Fruit fly (Drosophila melanogaster) whole organism, embryonic: ENCODE results near the gene CG10413.

Experiments
- ATbp ChIP-seq: fragments of 200-800 bp; sonication (Bioruptor generic); optimal IDR thresholded peaks from 2 replicates; lab custom pipeline; 2017; ENCODE audit warnings: missing biosample characterization, mild to moderate bottlenecking, missing genetic modification characterization, missing genetic modification reagents
- Aef1 ChIP-seq: fragments of 200-800 bp; sonication (Bioruptor generic); IDR thresholded peaks from 3 replicates; pipeline ENCODE4 v1.3.6; 2022; ENCODE audit warnings: missing biosample characterization, missing genetic modification characterization
- Antp ChIP-seq: fragments of 200-800 bp; sonication (Bioruptor generic); optimal IDR thresholded peaks from 3 replicates; lab custom pipeline; 2016; ENCODE audit warnings: missing biosample characterization, missing genetic modification characterization
- Bdp1 ChIP-seq: fragments of 200-800 bp; sonication (Bioruptor generic); optimal IDR thresholded peaks from 3 replicates; lab custom pipeline; 2016; ENCODE audit warnings: missing biosample characterization, missing genetic modification characterization
- CG10147 ChIP-seq: fragments of 200-800 bp; sonication (Bioruptor generic); optimal IDR thresholded peaks from 2 replicates; lab custom pipeline; 2019; ENCODE audit warnings: missing biosample characterization, mild to moderate bottlenecking, missing genetic modification characterization, moderate library complexity
- CG11456 ChIP-seq: fragments of 200-800 bp; sonication (Bioruptor generic); IDR thresholded peaks from 3 replicates; pipeline ENCODE4 v1.3.6; 2022; ENCODE audit warnings: missing biosample characterization, missing genetic modification characterization
- CG11723 ChIP-seq: fragments of 200-800 bp; sonication (Bioruptor generic); optimal IDR thresholded peaks from 2 replicates; lab custom pipeline; 2017; ENCODE audit warnings: missing biosample characterization, mild to moderate bottlenecking, missing genetic modification characterization
- CG12219 ChIP-seq: fragments of 200-800 bp; sonication (Bioruptor generic); optimal IDR thresholded peaks from 3 replicates; lab custom pipeline; 2018; ENCODE audit warnings: missing biosample characterization, mild to moderate bottlenecking, missing genetic modification characterization
- CG1233 ChIP-seq: fragments of 200-800 bp; sonication (Bioruptor generic); optimal IDR thresholded peaks from 4 replicates; lab custom pipeline; 2018; ENCODE audit warnings: missing biosample characterization, mild to moderate bottlenecking, missing genetic modification characterization
- CG15514 ChIP-seq: fragments of 200-800 bp; sonication (Bioruptor generic); optimal IDR thresholded peaks from 3 replicates; lab custom pipeline; 2017; ENCODE audit warnings: missing biosample characterization, missing genetic modification characterization, mild to moderate bottlenecking, moderate library complexity, missing genetic modification reagents
- CG16813 ChIP-seq: fragments of 200-800 bp; sonication (Bioruptor generic); IDR thresholded peaks from 3 replicates; pipeline ENCODE4 v1.3.6; 2022; ENCODE audit warnings: missing biosample characterization, missing genetic modification characterization; ENCODE audit not compliant: partially characterized antibody
- CG18011 ChIP-seq: fragments of 200-800 bp; sonication (Bioruptor generic); optimal IDR thresholded peaks from 2 replicates; lab custom pipeline; 2017; ENCODE audit warnings: missing biosample characterization, missing genetic modification characterization, mild to moderate bottlenecking, moderate library complexity, missing genotype
- CG18599 ChIP-seq: fragments of 200-800 bp; sonication (Bioruptor generic); optimal IDR thresholded peaks from 3 replicates; lab custom pipeline; 2017; ENCODE audit warnings: missing biosample characterization, missing genetic modification characterization, mild to moderate bottlenecking, moderate library complexity, missing genetic modification reagents
- CG18764 ChIP-seq: fragments of 200-800 bp; sonication (Bioruptor generic); optimal IDR thresholded peaks from 3 replicates; lab custom pipeline; 2016; ENCODE audit warnings: missing biosample characterization, missing genetic modification characterization
- CG2120 ChIP-seq: fragments of 200-800 bp; sonication (Bioruptor generic); optimal IDR thresholded peaks from 3 replicates; lab custom pipeline; 2016; ENCODE audit warnings: missing biosample characterization, missing genetic modification characterization
- CG2678 ChIP-seq: fragments of 200-800 bp; sonication (Bioruptor generic); optimal IDR thresholded peaks from 3 replicates; lab custom pipeline; 2019; ENCODE audit warnings: missing biosample characterization, mild to moderate bottlenecking, missing genetic modification characterization, moderate library complexity
- CG3163 ChIP-seq: fragments of 200-800 bp; sonication (Bioruptor generic); optimal IDR thresholded peaks from 3 replicates; lab custom pipeline; 2016; ENCODE audit warnings: missing biosample characterization, missing genetic modification characterization
- CG6654 ChIP-seq: fragments of 200-800 bp; sonication (Bioruptor generic); optimal IDR thresholded peaks from 2 replicates; lab custom pipeline; 2017; ENCODE audit warnings: missing biosample characterization, mild to moderate bottlenecking, missing genetic modification characterization
- CG8089 ChIP-seq: fragments of 200-800 bp; sonication (Bioruptor generic); optimal IDR thresholded peaks from 3 replicates; lab custom pipeline; 2016; ENCODE audit warnings: missing biosample characterization, missing genetic modification characterization
- CG9609 ChIP-seq: fragments of 200-800 bp; sonication (Bioruptor generic); optimal IDR thresholded peaks from 3 replicates; lab custom pipeline; 2016; ENCODE audit warnings: missing biosample characterization, missing genetic modification characterization
- CG9876 ChIP-seq: fragments of 200-800 bp; sonication (Bioruptor generic); optimal IDR thresholded peaks from 2 replicates; lab custom pipeline; 2016; ENCODE audit warnings: missing biosample characterization, missing genetic modification characterization
- CHES-1-like ChIP-seq: fragments of 200-800 bp; sonication (Bioruptor generic); optimal IDR thresholded peaks from 2 replicates; lab custom pipeline; 2016; ENCODE audit warnings: missing biosample characterization, missing genetic modification characterization
- E2f2 ChIP-seq: fragments of 200-800 bp; sonication (Bioruptor generic); IDR thresholded peaks from 2 replicates; pipeline ENCODE4 v1.3.6; 2022; ENCODE audit warnings: missing biosample characterization, missing genetic modification characterization
- HLHmδ ChIP-seq: fragments of 200-800 bp; sonication (Bioruptor generic); optimal IDR thresholded peaks from 2 replicates; lab custom pipeline; 2018; ENCODE audit warnings: missing biosample characterization, mild to moderate bottlenecking, missing genetic modification characterization, moderate library complexity
- Max ChIP-seq: fragments of 200-800 bp; sonication (Bioruptor generic); optimal IDR thresholded peaks from 2 replicates; lab custom pipeline; 2016; ENCODE audit warnings: missing biosample characterization, mild to moderate bottlenecking, missing genetic modification characterization
- Pdp1 ChIP-seq, 2 experiments: fragments of 200-800 bp; sonication (Bioruptor generic); optimal IDR thresholded peaks; 3 replicates each; lab custom pipeline; 2016; ENCODE audit warnings: missing biosample characterization in 2 of 2, missing genetic modification characterization in 2 of 2, mild to moderate bottlenecking in 1 of 2, moderate library complexity in 1 of 2
- Trl ChIP-seq, 3 experiments: fragments of >200 bp in 2 of 3; fragments of 200-800 bp in 1 of 3; sonication (Bioruptor generic) in 1 of 3; optimal IDR thresholded peaks; 2 replicates in 1 of 3; 3 replicates in 2 of 3; lab custom pipeline; 2016 to 2017; ENCODE audit warnings: missing biosample characterization in 1 of 3, missing genetic modification characterization in 1 of 3
- Vsx1 ChIP-seq: fragments of 200-800 bp; sonication (Bioruptor generic); optimal IDR thresholded peaks from 2 replicates; lab custom pipeline; 2017; ENCODE audit warnings: missing biosample characterization, mild to moderate bottlenecking, missing genetic modification characterization, missing genetic modification reagents
- btn ChIP-seq: fragments of 200-800 bp; sonication (Bioruptor generic); optimal IDR thresholded peaks from 2 replicates; lab custom pipeline; 2016; ENCODE audit warnings: missing biosample characterization, missing genetic modification characterization
- crc ChIP-seq: fragments of 200-800 bp; sonication (Bioruptor generic); optimal IDR thresholded peaks from 2 replicates; lab custom pipeline; 2016; ENCODE audit warnings: missing biosample characterization, missing genetic modification characterization
- cwo ChIP-seq: fragments of 200-800 bp; sonication (Bioruptor generic); optimal IDR thresholded peaks from 3 replicates; lab custom pipeline; 2017; ENCODE audit warnings: missing biosample characterization, missing genetic modification characterization, mild to moderate bottlenecking, moderate library complexity, missing genetic modification reagents
- da ChIP-seq: fragments of 200-800 bp; sonication (Bioruptor generic); optimal IDR thresholded peaks from 2 replicates; lab custom pipeline; 2016; ENCODE audit warnings: missing biosample characterization, missing genetic modification characterization
- dpn ChIP-seq, 2 experiments: fragments of 200-800 bp; sonication (Bioruptor generic); optimal IDR thresholded peaks; 3 replicates each; lab custom pipeline; 2016; ENCODE audit warnings: missing biosample characterization in 2 of 2, missing genetic modification characterization in 2 of 2
- fd3F ChIP-seq: fragments of 200-800 bp; sonication (Bioruptor generic); optimal IDR thresholded peaks from 2 replicates; lab custom pipeline; 2018; ENCODE audit warnings: missing biosample characterization, mild to moderate bottlenecking, missing genetic modification characterization, moderate library complexity
- lab ChIP-seq: fragments of 200-800 bp; sonication (Bioruptor generic); optimal IDR thresholded peaks from 3 replicates; lab custom pipeline; 2017; ENCODE audit warnings: missing biosample characterization, missing genetic modification characterization, mild to moderate bottlenecking, moderate library complexity, missing genetic modification reagents
- luna ChIP-seq: fragments of 200-800 bp; sonication (Bioruptor generic); optimal IDR thresholded peaks from 2 replicates; lab custom pipeline; 2016; ENCODE audit warnings: missing biosample characterization, missing genetic modification characterization
- pan ChIP-seq, 4 experiments: fragments of >200 bp in 3 of 4; fragments of 200-800 bp in 1 of 4; sonication (Bioruptor generic) in 1 of 4; optimal IDR thresholded peaks in 3 of 4; IDR thresholded peaks in 1 of 4; 2 replicates each; pipeline versions ENCODE4 v1.3.6 to Lab custom; 2017 to 2022; ENCODE audit warnings: missing biosample characterization in 2 of 4, missing genetic modification characterization in 2 of 4, mixed read lengths in 1 of 4
- ranshi ChIP-seq: fragments of 200-800 bp; sonication (Bioruptor generic); IDR thresholded peaks from 2 replicates; pipeline ENCODE4 v1.3.6; 2022; ENCODE audit warnings: missing biosample characterization, missing genetic modification characterization
- rib ChIP-seq: fragments of 200-800 bp; sonication (Bioruptor generic); IDR thresholded peaks from 2 replicates; pipeline ENCODE4 v1.3.6; 2022; ENCODE audit warnings: missing biosample characterization, missing genetic modification characterization
- schlank ChIP-seq: fragments of 200-800 bp; sonication (Bioruptor generic); optimal IDR thresholded peaks from 2 replicates; lab custom pipeline; 2018; ENCODE audit warnings: missing biosample characterization, mild to moderate bottlenecking, missing genetic modification characterization
- seq ChIP-seq: fragments of 200-800 bp; sonication (Bioruptor generic); IDR thresholded peaks from 2 replicates; pipeline ENCODE4 v1.3.6; 2022; ENCODE audit warnings: missing biosample characterization, missing genetic modification characterization
- slou ChIP-seq: fragments of 200-800 bp; sonication (Bioruptor generic); optimal IDR thresholded peaks from 3 replicates; lab custom pipeline; 2016; ENCODE audit warnings: missing biosample characterization, missing genetic modification characterization
- sob ChIP-seq: fragments of 200-800 bp; sonication (Bioruptor generic); IDR thresholded peaks from 2 replicates; pipeline ENCODE4 v1.3.6; 2022; ENCODE audit warnings: missing biosample characterization, missing genetic modification characterization
- stc ChIP-seq: fragments of 200-800 bp; sonication (Bioruptor generic); IDR thresholded peaks from 2 replicates; pipeline ENCODE4 v1.3.6; 2022; ENCODE audit warnings: missing biosample characterization, missing genetic modification characterization
- sug ChIP-seq: fragments of 200-800 bp; optimal IDR thresholded peaks from 2 replicates; lab custom pipeline; 2019; ENCODE audit warnings: missing biosample characterization, mild to moderate bottlenecking, missing genetic modification characterization, moderate library complexity
- tio ChIP-seq: fragments of 200-800 bp; sonication (Bioruptor generic); optimal IDR thresholded peaks from 2 replicates; lab custom pipeline; 2017; ENCODE audit warnings: missing biosample characterization, missing genetic modification characterization, inconsistent platforms
- trh ChIP-seq: fragments of 200-800 bp; sonication (Bioruptor generic); optimal IDR thresholded peaks from 2 replicates; lab custom pipeline; 2016; ENCODE audit warnings: missing biosample characterization, missing genetic modification characterization
- unpg ChIP-seq: fragments of 200-800 bp; sonication (Bioruptor generic); optimal IDR thresholded peaks from 3 replicates; lab custom pipeline; 2018; ENCODE audit warnings: missing biosample characterization, mild to moderate bottlenecking, missing genetic modification characterization, moderate library complexity
- wek ChIP-seq: fragments of 200-800 bp; sonication (Bioruptor generic); optimal IDR thresholded peaks from 3 replicates; lab custom pipeline; 2018; ENCODE audit warnings: missing biosample characterization, mild to moderate bottlenecking, missing genetic modification characterization, moderate library complexity

CG10413 gene

dm6 chr2L:18567563-18567962 is 37.5 kb downstream of the CG10413 start (continued):
- TF ChIP-seq CG9876 (GFP tag; lab: Kevin White, UChicago) (peak; percentile 42), CG15514 (GFP tag; lab: Kevin White, UChicago) (peak; percentile 71), CG9609 (no peak), Bdp1 (GFP tag; lab: Kevin White, UChicago) (peak; percentile 8), Aef1 (GFP tag; lab: Robert Waterston, UW) (no peak), lab (GFP tag; lab: Kevin White, UChicago) (peak; percentile 87), CG18764 (peak; percentile 11), crc (GFP tag; lab: Kevin White, UChicago) (peak; percentile 18), unpg (GFP tag; lab: Kevin White, UChicago) (peak; percentile 59), sob (peak; percentile 70; the same call in 1 of the 2 replicates), btn (GFP tag; lab: Kevin White, UChicago) (no peak), dpn (GFP tag; optimal IDR thresholded peaks at IDR 0.05; lab: Kevin White, UChicago) (peak in 1 of 2 experiments; percentile 50), CG16813 (GFP tag; lab: Robert Waterston, UW) (no peak), seq (GFP tag; lab: Robert Waterston, UW) (peak; percentile 48; the same call in 1 of the 2 replicates), CG18599 (GFP tag; lab: Kevin White, UChicago) (peak; percentile 79), Vsx1 (peak; percentile 57), pan (optimal IDR thresholded peaks at IDR 0.05; lab: Kevin White, UChicago) (no peak), pan (GFP tag; optimal IDR thresholded peaks at IDR 0.05 in 1 of 2, IDR thresholded peaks at IDR 0.05 in 1 of 2) (peak in 1 of 2 experiments; percentile 13), CG12219 (peak; percentile 9), ranshi (GFP tag; lab: Robert Waterston, UW) (peak; percentile 39; the same call in 1 of the 2 replicates), HLHmδ (GFP tag; lab: Kevin White, UChicago) (no peak), Trl (optimal IDR thresholded peaks at IDR 0.05; lab: Kevin White, UChicago) (no peak), Trl (GFP tag; optimal IDR thresholded peaks at IDR 0.05; lab: Kevin White, UChicago) (peak; percentile 62), da (GFP tag; lab: Kevin White, UChicago) (peak; percentile 55), CG8089 (GFP tag; lab: Kevin White, UChicago) (peak; percentile 20), schlank (tag; lab: Kevin White, UChicago) (peak; percentile 78), luna (GFP tag; lab: Kevin White, UChicago) (peak; percentile 59), rib (GFP tag; lab: Robert Waterston, UW) (peak; percentile 23; the same call in 1 of the 2 replicates), sug (tag; lab: Kevin White, UChicago) (peak; percentile 42), CG3163 (GFP tag; lab: Kevin White, UChicago) (peak; percentile 24), CG11456 (peak; percentile 64; the same call in 1 of the 3 replicates), CG2120 (GFP tag; lab: Kevin White, UChicago) (peak; percentile 74), Max (no peak), E2f2 (GFP tag; lab: Robert Waterston, UW) (peak; percentile 34; the same call in 1 of the 2 replicates), stc (peak; percentile 28; the same call in 1 of the 2 replicates), tio (GFP tag; lab: Kevin White, UChicago) (peak; percentile 53), ATbp (GFP tag; lab: Kevin White, UChicago) (peak; percentile 42), CHES-1-like (peak; percentile 73), CG1233 (GFP tag; lab: Kevin White, UChicago) (peak; percentile 40), CG10147 (GFP tag; lab: Kevin White, UChicago) (peak; percentile 15), fd3F (GFP tag; lab: Kevin White, UChicago) (peak; percentile 38), CG6654 (GFP tag; lab: Kevin White, UChicago) (no peak), wek (peak; percentile 51), CG2678 (peak; percentile 48), CG18011 (GFP tag; lab: Kevin White, UChicago) (peak; percentile 44), CG11723 (GFP tag; lab: Kevin White, UChicago) (no peak), trh (GFP tag; lab: Kevin White, UChicago) (peak; percentile 23), cwo (GFP tag; lab: Kevin White, UChicago) (peak; percentile 62), slou (GFP tag; lab: Kevin White, UChicago) (no peak), Pdp1 (GFP tag; optimal IDR thresholded peaks at IDR 0.05; lab: Kevin White, UChicago) (peak; percentile 12 to 32), Antp (peak; percentile 10)
